Worm (Caenorhabditis elegans) whole organism, young adult: ENCODE results near the gene C25A6.1.

Experiments used
- F49E8.2 ChIP-seq: sonication (generic microtip); optimal IDR thresholded peaks from 3 replicates; lab custom pipeline; 2017; ENCODE audit warnings: missing genetic modification characterization, mild to moderate bottlenecking, missing compliant biosample characterization, antibody characterized with exemption, moderate library complexity; ENCODE audit not compliant: insufficient read depth
- akir-1 ChIP-seq: fragments of 200-800 bp; sonication (Bioruptor generic); optimal IDR thresholded peaks from 2 replicates; lab custom pipeline; 2018; ENCODE audit warnings: mild to moderate bottlenecking, missing genetic modification characterization, moderate library complexity, missing compliant biosample characterization
- attf-3 ChIP-seq: fragments of 200-800 bp; sonication (Bioruptor generic); conservative IDR thresholded peaks from 2 replicates; pipeline ENCODE4 v1.3.6; 2022; ENCODE audit warnings: missing genetic modification reagents, missing genetic modification characterization, missing compliant biosample characterization
- nhr-179 ChIP-seq: sonication (generic microtip); optimal IDR thresholded peaks from 2 replicates; lab custom pipeline; 2016; ENCODE audit warnings: mild to moderate bottlenecking, missing genetic modification characterization, missing compliant biosample characterization
- sdz-38 ChIP-seq: sonication (generic microtip); optimal IDR thresholded peaks from 2 replicates; lab custom pipeline; 2016; ENCODE audit warnings: missing genotype, missing genetic modification characterization, missing compliant biosample characterization
- zim-3 ChIP-seq: sonication (generic microtip); optimal IDR thresholded peaks from 2 replicates; lab custom pipeline; 2017; ENCODE audit warnings: mild to moderate bottlenecking, missing genetic modification characterization, moderate library complexity, missing compliant biosample characterization
- ztf-25 ChIP-seq: fragments of 200-800 bp; sonication (Bioruptor generic); IDR thresholded peaks from 2 replicates; pipeline ENCODE4 v1.3.6; 2022; ENCODE audit warnings: missing genetic modification reagents, missing genetic modification characterization, missing compliant biosample characterization
- ztf-28 ChIP-seq: fragments of 200-800 bp; sonication (Bioruptor generic); IDR thresholded peaks from 2 replicates; pipeline ENCODE4 v1.3.6; 2022; ENCODE audit warnings: missing genetic modification reagents, missing genetic modification characterization, missing compliant biosample characterization

DNA sequence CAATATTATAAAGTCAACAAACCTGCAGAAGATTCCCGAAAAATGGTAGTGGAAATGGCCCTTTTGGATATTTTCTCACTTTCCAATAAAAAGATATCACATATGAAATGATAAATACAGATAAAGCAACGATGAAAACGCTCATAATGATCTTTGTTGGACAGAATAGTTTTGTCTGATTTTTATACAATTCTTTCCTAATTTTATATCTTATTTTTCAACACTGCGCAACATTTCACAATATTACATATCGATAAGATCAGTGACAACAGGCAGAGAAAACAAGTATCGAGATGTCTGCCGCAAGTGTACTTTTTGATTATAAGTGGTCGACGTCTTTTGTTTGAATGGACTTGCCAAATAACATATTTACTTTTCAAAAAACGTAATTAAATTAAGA, 14.8 kb downstream of the C25A6.1 start, which contains the start of gene cyp-14A5:
- TF ChIP-seq F49E8.2 (tag; lab: Kevin White, UChicago), result no peak
- no peak for TF ChIP-seq akir-1 (GFP tag; lab: Kevin White, UChicago)
- TF ChIP-seq ztf-28, result no peak
- no peak for TF ChIP-seq attf-3 (GFP tag; lab: Robert Waterston, UW)
- no peak for TF ChIP-seq nhr-179
- no peak for TF ChIP-seq zim-3 (tag; lab: Kevin White, UChicago)
- no peak for TF ChIP-seq ztf-25 (GFP tag; lab: Robert Waterston, UW)
- TF ChIP-seq sdz-38 (tag; lab: Kevin White, UChicago), result no peak
